Fruit fly (Drosophila melanogaster) whole organism, embryonic: ENCODE data around the gene CG10669.

Experiments
- Awh ChIP-seq: fragments of 200-800 bp; sonication (Bioruptor generic); IDR thresholded peaks from 2 replicates; pipeline ENCODE4, ENCODE4 v1.3.6; 2022; ENCODE audit warnings: missing biosample characterization, missing genetic modification characterization
- B-H2 ChIP-seq: fragments of 200-800 bp; sonication (Bioruptor generic); optimal IDR thresholded peaks from 2 replicates; lab custom pipeline; 2018; ENCODE audit warnings: missing biosample characterization, mild to moderate bottlenecking, missing genetic modification characterization
- Blimp-1 ChIP-seq: fragments of 200-800 bp; sonication (Bioruptor generic); optimal IDR thresholded peaks from 3 replicates; lab custom pipeline; 2018; ENCODE audit warnings: missing biosample characterization, missing genetic modification characterization, mild to moderate bottlenecking, moderate library complexity, missing genetic modification reagents
- CG10543 ChIP-seq: fragments of 200-800 bp; sonication (Bioruptor generic); optimal IDR thresholded peaks from 3 replicates; lab custom pipeline; 2017; ENCODE audit warnings: missing biosample characterization, mild to moderate bottlenecking, missing genetic modification characterization, moderate library complexity
- CG10979 ChIP-seq: fragments of 200-800 bp; sonication (Bioruptor generic); optimal IDR thresholded peaks from 2 replicates; lab custom pipeline; 2018; ENCODE audit warnings: missing biosample characterization, mild to moderate bottlenecking, missing genetic modification characterization, moderate library complexity
- CG11695 ChIP-seq: fragments of 200-800 bp; sonication (Bioruptor generic); IDR thresholded peaks from 3 replicates; pipeline ENCODE4 v1.3.6; 2022; ENCODE audit warnings: missing biosample characterization, missing genetic modification characterization
- CG12942 ChIP-seq: fragments of 200-800 bp; sonication (Bioruptor generic); optimal IDR thresholded peaks from 3 replicates; lab custom pipeline; 2016; ENCODE audit warnings: missing biosample characterization, missing genetic modification characterization
- CG14014 ChIP-seq: fragments of 200-800 bp; sonication (Bioruptor generic); IDR thresholded peaks from 2 replicates; pipeline ENCODE4 v1.3.6; 2022; ENCODE audit warnings: missing biosample characterization, missing genetic modification characterization
- CG14441 ChIP-seq: fragments of 200-800 bp; sonication (Bioruptor generic); IDR thresholded peaks from 2 replicates; pipeline ENCODE4 v1.3.6; 2022; ENCODE audit warnings: missing biosample characterization, missing genetic modification characterization
- CG14710 ChIP-seq: fragments of 200-800 bp; sonication (Bioruptor generic); optimal IDR thresholded peaks from 3 replicates; lab custom pipeline; 2019; ENCODE audit warnings: missing biosample characterization, mild to moderate bottlenecking, missing genetic modification characterization, moderate library complexity
- CG15011 ChIP-seq: fragments of 200-800 bp; sonication (Bioruptor generic); optimal IDR thresholded peaks from 3 replicates; lab custom pipeline; 2018; ENCODE audit warnings: missing biosample characterization, mild to moderate bottlenecking, missing genetic modification characterization
- CG15073 ChIP-seq: fragments of 200-800 bp; sonication (Bioruptor generic); optimal IDR thresholded peaks from 2 replicates; lab custom pipeline; 2016; ENCODE audit warnings: missing biosample characterization, missing genetic modification characterization
- CG15514 ChIP-seq: fragments of 200-800 bp; sonication (Bioruptor generic); optimal IDR thresholded peaks from 3 replicates; lab custom pipeline; 2017; ENCODE audit warnings: missing biosample characterization, missing genetic modification characterization, mild to moderate bottlenecking, moderate library complexity, missing genetic modification reagents
- CG1647 ChIP-seq: fragments of 200-800 bp; sonication (Bioruptor generic); optimal IDR thresholded peaks from 3 replicates; lab custom pipeline; 2016; ENCODE audit warnings: missing biosample characterization, missing genetic modification characterization
- CG1792 ChIP-seq: fragments of 200-800 bp; sonication (Bioruptor generic); optimal IDR thresholded peaks from 2 replicates; lab custom pipeline; 2016; ENCODE audit warnings: missing biosample characterization, missing genetic modification characterization
- CG2202 ChIP-seq: fragments of 200-800 bp; sonication (Bioruptor generic); optimal IDR thresholded peaks from 2 replicates; lab custom pipeline; 2018; ENCODE audit warnings: missing biosample characterization, mild to moderate bottlenecking, missing genetic modification characterization
- CG34422 ChIP-seq: fragments of 200-800 bp; sonication (Bioruptor generic); IDR thresholded peaks from 3 replicates; pipeline ENCODE4 v1.3.6; 2022; ENCODE audit warnings: missing biosample characterization, missing genetic modification characterization
- CG3847 ChIP-seq: fragments of 200-800 bp; sonication (Bioruptor generic); IDR thresholded peaks from 2 replicates; pipeline ENCODE4 v1.3.6; 2022; ENCODE audit warnings: missing biosample characterization, missing genetic modification characterization
- CG4707 ChIP-seq: fragments of 200-800 bp; sonication (Bioruptor generic); optimal IDR thresholded peaks from 2 replicates; lab custom pipeline; 2018; ENCODE audit warnings: missing biosample characterization, mild to moderate bottlenecking, missing genetic modification characterization, moderate library complexity
- CG6791 ChIP-seq: fragments of 200-800 bp; sonication (Bioruptor generic); IDR thresholded peaks from 3 replicates; pipeline ENCODE4 v1.3.6; 2022; ENCODE audit warnings: missing biosample characterization, missing genetic modification characterization; ENCODE audit not compliant: partially characterized antibody
- CG7271 ChIP-seq: fragments of 200-800 bp; sonication (Bioruptor generic); optimal IDR thresholded peaks from 2 replicates; lab custom pipeline; 2018; ENCODE audit warnings: missing biosample characterization, mild to moderate bottlenecking, missing genetic modification characterization, moderate library complexity
- CG7357 ChIP-seq: fragments of 200-800 bp; sonication (Bioruptor generic); IDR thresholded peaks from 3 replicates; pipeline ENCODE4 v1.3.6; 2022; ENCODE audit warnings: missing biosample characterization, missing genetic modification characterization
- CG8281 ChIP-seq: fragments of 200-800 bp; sonication (Bioruptor generic); optimal IDR thresholded peaks from 2 replicates; lab custom pipeline; 2018; ENCODE audit warnings: missing biosample characterization, mild to moderate bottlenecking, missing genetic modification characterization, moderate library complexity
- CG8924 ChIP-seq: fragments of 200-800 bp; optimal IDR thresholded peaks from 3 replicates; lab custom pipeline; 2019; ENCODE audit warnings: missing biosample characterization, mild to moderate bottlenecking, missing genetic modification characterization, moderate library complexity
- Dbx ChIP-seq: fragments of 200-800 bp; sonication (Bioruptor generic); IDR thresholded peaks from 3 replicates; pipeline ENCODE4 v1.3.6; 2022; ENCODE audit warnings: missing biosample characterization, missing genetic modification characterization
- Deaf1 ChIP-seq: fragments of 200-800 bp; optimal IDR thresholded peaks from 3 replicates; lab custom pipeline; 2019; ENCODE audit warnings: missing biosample characterization, mild to moderate bottlenecking, missing genetic modification characterization, moderate library complexity
- Dek ChIP-seq: fragments of 200-800 bp; sonication (Bioruptor generic); optimal IDR thresholded peaks from 3 replicates; lab custom pipeline; 2019; ENCODE audit warnings: missing biosample characterization, mild to moderate bottlenecking, missing genetic modification characterization, moderate library complexity
- Dref ChIP-seq: fragments of 200-800 bp; sonication (Bioruptor generic); IDR thresholded peaks from 2 replicates; pipeline ENCODE4 v1.3.6; 2022; ENCODE audit warnings: missing biosample characterization, missing genetic modification characterization
- ERR ChIP-seq: fragments of 200-800 bp; sonication (Bioruptor generic); optimal IDR thresholded peaks from 2 replicates; lab custom pipeline; 2016; ENCODE audit warnings: missing biosample characterization, missing genetic modification characterization
- Ets65A ChIP-seq: fragments of 200-800 bp; sonication (Bioruptor generic); peaks from one replicate; lab custom pipeline; 2016; ENCODE audit warnings: missing biosample characterization, missing genetic modification characterization
- HLH3B ChIP-seq: fragments of 200-800 bp; sonication (Bioruptor generic); IDR thresholded peaks from 2 replicates; pipeline ENCODE4 v1.3.6; 2022; ENCODE audit warnings: missing biosample characterization, missing genetic modification characterization
- Hmr ChIP-seq: fragments of 200-800 bp; sonication (Bioruptor generic); optimal IDR thresholded peaks from 3 replicates; lab custom pipeline; 2017; ENCODE audit warnings: mild to moderate bottlenecking, missing biosample characterization, missing genetic modification reagents, missing genetic modification characterization
- Oli ChIP-seq: fragments of 200-800 bp; sonication (Bioruptor generic); optimal IDR thresholded peaks from 2 replicates; lab custom pipeline; 2018; ENCODE audit warnings: missing biosample characterization, mild to moderate bottlenecking, missing genetic modification characterization, moderate library complexity
- TFAM ChIP-seq: fragments of 200-800 bp; sonication (Bioruptor generic); optimal IDR thresholded peaks from 2 replicates; lab custom pipeline; 2017; ENCODE audit warnings: missing biosample characterization, missing genetic modification characterization, inconsistent platforms
- Usf ChIP-seq: fragments of 200-800 bp; sonication (Bioruptor generic); optimal IDR thresholded peaks from 2 replicates; lab custom pipeline; 2017; ENCODE audit warnings: missing genotype, missing biosample characterization, missing genetic modification characterization
- ab ChIP-seq: fragments of 200-800 bp; sonication (Bioruptor generic); optimal IDR thresholded peaks from 2 replicates; lab custom pipeline; 2016; ENCODE audit warnings: missing biosample characterization, missing genetic modification characterization
- aop ChIP-seq: fragments of 200-800 bp; sonication (Bioruptor generic); IDR thresholded peaks from 2 replicates; pipeline ENCODE4 v1.3.6; 2022; ENCODE audit warnings: missing biosample characterization, missing genetic modification characterization
- bbx ChIP-seq: fragments of 200-800 bp; sonication (Bioruptor generic); IDR thresholded peaks from 2 replicates; pipeline ENCODE4 v1.3.6; 2022; ENCODE audit warnings: missing biosample characterization, missing genetic modification characterization; ENCODE audit not compliant: partially characterized antibody
- bcd ChIP-seq: fragments of 200-800 bp; sonication (Bioruptor generic); optimal IDR thresholded peaks from 2 replicates; lab custom pipeline; 2017; ENCODE audit warnings: missing biosample characterization, mild to moderate bottlenecking, missing genetic modification characterization
- ci ChIP-seq: fragments of 200-800 bp; sonication (Bioruptor generic); IDR thresholded peaks from 3 replicates; pipeline ENCODE4 v1.3.6; 2022; ENCODE audit warnings: missing biosample characterization, missing genetic modification characterization
- emc ChIP-seq: fragments of 200-800 bp; sonication (Bioruptor generic); optimal IDR thresholded peaks from 2 replicates; lab custom pipeline; 2016; ENCODE audit warnings: missing biosample characterization, missing genetic modification characterization
- eve ChIP-seq, 2 experiments: fragments of >200 bp; optimal IDR thresholded peaks; 2 replicates each; lab custom pipeline; 2017; ENCODE audit warnings: missing biosample characterization in 2 of 2, missing genetic modification characterization in 2 of 2
- eyg ChIP-seq: fragments of 200-800 bp; sonication (Bioruptor generic); optimal IDR thresholded peaks from 3 replicates; lab custom pipeline; 2016; ENCODE audit warnings: missing biosample characterization, missing genetic modification characterization
- fu2 ChIP-seq: fragments of 200-800 bp; sonication (Bioruptor generic); optimal IDR thresholded peaks from 2 replicates; lab custom pipeline; 2016; ENCODE audit warnings: missing biosample characterization, missing genetic modification characterization
- gcm ChIP-seq: fragments of 200-800 bp; sonication (Bioruptor generic); optimal IDR thresholded peaks from 2 replicates; lab custom pipeline; 2019; ENCODE audit warnings: missing biosample characterization, mild to moderate bottlenecking, missing genetic modification characterization, moderate library complexity
- gfzf ChIP-seq: fragments of 200-800 bp; sonication (Bioruptor generic); optimal IDR thresholded peaks from 2 replicates; lab custom pipeline; 2016; ENCODE audit warnings: missing biosample characterization, mild to moderate bottlenecking, missing genetic modification characterization, moderate library complexity
- kay ChIP-seq: fragments of 200-800 bp; sonication (Bioruptor generic); optimal IDR thresholded peaks from 2 replicates; lab custom pipeline; 2016; ENCODE audit warnings: missing biosample characterization, missing genetic modification characterization
- pnt ChIP-seq: fragments of 200-800 bp; sonication (Bioruptor generic); optimal IDR thresholded peaks from 3 replicates; lab custom pipeline; 2016; ENCODE audit warnings: missing biosample characterization, missing genetic modification characterization
- slou ChIP-seq: fragments of 200-800 bp; sonication (Bioruptor generic); optimal IDR thresholded peaks from 3 replicates; lab custom pipeline; 2016; ENCODE audit warnings: missing biosample characterization, missing genetic modification characterization
- so ChIP-seq: fragments of 200-800 bp; sonication (Bioruptor generic); IDR thresholded peaks from 3 replicates; pipeline ENCODE4 v1.3.6; 2022; ENCODE audit warnings: missing biosample characterization, missing genetic modification characterization
- tgo ChIP-seq: fragments of 200-800 bp; sonication (Bioruptor generic); IDR thresholded peaks from 3 replicates; pipeline ENCODE4 v1.3.6; 2022; ENCODE audit warnings: missing biosample characterization, missing genetic modification characterization
- trem ChIP-seq: fragments of 200-800 bp; optimal IDR thresholded peaks from 3 replicates; lab custom pipeline; 2019; ENCODE audit warnings: missing biosample characterization, mild to moderate bottlenecking, missing genetic modification characterization, moderate library complexity

Gene CG10669

DNA sequence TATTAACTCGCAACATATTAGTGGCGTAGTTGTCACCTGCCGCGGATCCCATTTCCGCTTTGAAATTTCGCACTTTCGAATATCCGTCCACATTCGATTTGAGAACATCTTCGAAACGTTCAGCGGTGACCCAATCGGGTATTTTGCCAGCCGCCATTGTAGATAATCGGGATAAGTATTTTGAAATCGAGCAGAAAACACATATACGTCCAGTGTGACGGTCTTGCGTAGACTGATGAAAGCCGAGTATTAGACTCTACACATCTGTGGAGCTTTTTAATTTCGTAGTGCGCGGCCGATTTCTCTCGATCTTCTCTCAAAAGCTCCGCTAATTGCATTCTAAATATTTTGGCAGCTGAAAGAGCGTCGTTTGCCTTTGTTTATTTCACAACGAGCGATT, 6.0 kb downstream of the CG10669 start, which contains the start of gene CHKov1 (continued):
- TF ChIP-seq CG15514 (GFP tag; lab: Kevin White, UChicago) = peak; percentile 24
- TF ChIP-seq Dref (GFP tag; lab: Robert Waterston, UW) = no peak
- TF ChIP-seq trem (tag; lab: Kevin White, UChicago) = no peak
- no peak for TF ChIP-seq CG1647 (GFP tag; lab: Kevin White, UChicago)
- TF ChIP-seq bbx = peak; percentile 39; the same call in 1 of the 2 replicates
- no peak for TF ChIP-seq emc (GFP tag; lab: Kevin White, UChicago)
- no peak for TF ChIP-seq CG2202 (tag; lab: Kevin White, UChicago)
- no peak for TF ChIP-seq CG6791 (GFP tag; lab: Robert Waterston, UW)
- no peak for TF ChIP-seq CG10979 (tag; lab: Kevin White, UChicago)
- 0 out of 2 replicates have a peak, but pooled peaks have one; percentile 10 for TF ChIP-seq CG14441 (GFP tag; lab: Robert Waterston, UW)
- TF ChIP-seq HLH3B (GFP tag; lab: Robert Waterston, UW) = no peak
- TF ChIP-seq slou (GFP tag; lab: Kevin White, UChicago) = no peak
- no peak for TF ChIP-seq CG7357
- no peak for TF ChIP-seq eyg
- no peak for TF ChIP-seq Ets65A (GFP tag; lab: Kevin White, UChicago)
- TF ChIP-seq Usf (GFP tag; lab: Kevin White, UChicago) = no peak
- TF ChIP-seq aop (GFP tag; lab: Robert Waterston, UW) = no peak
- no peak for TF ChIP-seq CG8924
- no peak for TF ChIP-seq gcm (GFP tag; lab: Kevin White, UChicago)
- TF ChIP-seq ERR (GFP tag; lab: Kevin White, UChicago) = no peak
- peak; percentile 50 for TF ChIP-seq Deaf1
- TF ChIP-seq so (GFP tag; lab: Robert Waterston, UW) = no peak
- TF ChIP-seq CG7271 (tag; lab: Kevin White, UChicago) = no peak
- TF ChIP-seq ci (GFP tag; lab: Robert Waterston, UW) = peak; percentile 56; the same call in 2 of the 3 replicates
- no peak for TF ChIP-seq CG14014 (GFP tag; lab: Robert Waterston, UW)
- TF ChIP-seq Dbx (GFP tag; lab: Robert Waterston, UW) = no peak
- no peak for TF ChIP-seq CG15073 (GFP tag; lab: Kevin White, UChicago)
- no peak for TF ChIP-seq TFAM
- TF ChIP-seq Awh (GFP tag; lab: Robert Waterston, UW) = no peak
- TF ChIP-seq gfzf (GFP tag; lab: Kevin White, UChicago) = no peak
- no peak for TF ChIP-seq pnt (GFP tag; lab: Kevin White, UChicago)
- TF ChIP-seq CG12942 = no peak
- TF ChIP-seq CG3847 (GFP tag; lab: Robert Waterston, UW) = no peak
- TF ChIP-seq tgo (GFP tag; lab: Robert Waterston, UW) = no peak
- no peak for TF ChIP-seq CG4707 (GFP tag; lab: Kevin White, UChicago)
- no peak for TF ChIP-seq fu2 (GFP tag; lab: Kevin White, UChicago)
- no peak for TF ChIP-seq CG8281 (tag; lab: Kevin White, UChicago)
- no peak for TF ChIP-seq ab
- no peak for TF ChIP-seq Hmr (GFP tag; lab: Kevin White, UChicago)
- no peak for TF ChIP-seq CG1792 (GFP tag; lab: Kevin White, UChicago)
- no peak for TF ChIP-seq kay (GFP tag; lab: Kevin White, UChicago)
- 0 out of 3 replicates have a peak, but pooled peaks have one; percentile 41 for TF ChIP-seq CG34422 (GFP tag; lab: Robert Waterston, UW)
- TF ChIP-seq Oli (tag; lab: Kevin White, UChicago) = no peak
- TF ChIP-seq eve (GFP tag; optimal IDR thresholded peaks at IDR 0.05; lab: Kevin White, UChicago) = no peak
- no peak for TF ChIP-seq CG14710 (tag; lab: Kevin White, UChicago)
- TF ChIP-seq Dek (tag; lab: Kevin White, UChicago) = no peak
- TF ChIP-seq bcd (GFP tag; lab: Kevin White, UChicago) = no peak
- TF ChIP-seq CG11695 (GFP tag; lab: Robert Waterston, UW) = no peak
- TF ChIP-seq CG10543 (GFP tag; lab: Kevin White, UChicago) = peak; percentile 11
- no peak for TF ChIP-seq Blimp-1 (GFP tag; lab: Kevin White, UChicago)
- TF ChIP-seq CG15011 (GFP tag; lab: Kevin White, UChicago) = no peak
- no peak for TF ChIP-seq B-H2 (GFP tag; lab: Kevin White, UChicago)
